Worm (Caenorhabditis elegans) whole organism, L3 larva: Measurements from ENCODE around the gene lido-17.

ENCODE experiments used
- R02D3.7 ChIP-seq: fragments of 150-350 bp; optimal IDR thresholded peaks from 2 replicates; lab custom pipeline; 2014; ENCODE audit warnings: missing biosample characterization, missing genetic modification characterization
- ZK546.5 ChIP-seq: sonication (generic microtip); optimal IDR thresholded peaks from 2 replicates; lab custom pipeline; 2017; ENCODE audit warnings: missing biosample characterization, missing genetic modification characterization
- ama-1 ChIP-seq: fragments of 150-350 bp; optimal IDR thresholded peaks from 2 replicates; lab custom pipeline; 2018
- ceh-16 ChIP-seq: sonication (generic microtip); optimal IDR thresholded peaks from 2 replicates; lab custom pipeline; 2017; ENCODE audit warnings: missing biosample characterization, missing genetic modification characterization
- ceh-28 ChIP-seq: fragments of 150-350 bp; optimal IDR thresholded peaks from 2 replicates; lab custom pipeline; 2014; ENCODE audit warnings: missing biosample characterization, missing genetic modification reagents, missing genetic modification characterization
- ceh-82 ChIP-seq: fragments of 150-350 bp; optimal IDR thresholded peaks from 2 replicates; lab custom pipeline; 2014; ENCODE audit warnings: missing biosample characterization, missing genetic modification characterization
- ceh-9 ChIP-seq: sonication (generic microtip); optimal IDR thresholded peaks from 2 replicates; lab custom pipeline; 2018; ENCODE audit warnings: missing biosample characterization, missing genetic modification characterization
- daf-12 ChIP-seq: fragments of 150-350 bp; optimal IDR thresholded peaks from 2 replicates; lab custom pipeline; 2014; ENCODE audit warnings: missing biosample characterization, missing genetic modification reagents, missing genetic modification characterization
- egl-27 ChIP-seq: sonication (generic microtip); optimal IDR thresholded peaks from 4 replicates; lab custom pipeline; 2017; ENCODE audit warnings: missing biosample characterization, missing genetic modification reagents, missing genetic modification characterization
- elt-1 ChIP-seq: fragments of 150-350 bp; optimal IDR thresholded peaks from 2 replicates; lab custom pipeline; 2014; ENCODE audit warnings: missing biosample characterization, missing genetic modification characterization
- elt-2 ChIP-seq: sonication (generic microtip); optimal IDR thresholded peaks from 2 replicates; lab custom pipeline; 2016; ENCODE audit warnings: missing genetic modification reagents, mild to moderate bottlenecking, missing genetic modification characterization, missing compliant biosample characterization
- elt-3 ChIP-seq, 3 experiments: fragments of 150-350 bp in 1 of 3; sonication (generic microtip) in 2 of 3; optimal IDR thresholded peaks; 2 replicates in 2 of 3; 4 replicates in 1 of 3; lab custom pipeline; 2014 to 2017; ENCODE audit warnings: missing biosample characterization in 3 of 3, missing genetic modification characterization in 3 of 3
- eor-1 ChIP-seq, 2 experiments: fragments of 150-350 bp; optimal IDR thresholded peaks; 2 replicates each; lab custom pipeline; 2014 to 2018; ENCODE audit warnings: missing biosample characterization in 2 of 2, missing genetic modification characterization in 2 of 2
- fkh-10 ChIP-seq: sonication (generic microtip); optimal IDR thresholded peaks from 2 replicates; lab custom pipeline; 2017; ENCODE audit warnings: missing biosample characterization, missing genetic modification reagents, missing genetic modification characterization
- fkh-2 ChIP-seq: fragments of 150-350 bp; optimal IDR thresholded peaks from 2 replicates; lab custom pipeline; 2014; ENCODE audit warnings: missing biosample characterization, missing genetic modification reagents, missing genetic modification characterization
- hmg-11 ChIP-seq: sonication (generic microtip); optimal IDR thresholded peaks from 2 replicates; lab custom pipeline; 2016; ENCODE audit warnings: missing genetic modification characterization, missing compliant biosample characterization
- jun-1 ChIP-seq: fragments of 150-350 bp; optimal IDR thresholded peaks from 2 replicates; lab custom pipeline; 2014; ENCODE audit warnings: missing biosample characterization, missing genetic modification reagents, missing genetic modification characterization
- lin-15B ChIP-seq: fragments of 150-350 bp; optimal IDR thresholded peaks from 2 replicates; lab custom pipeline; 2014; ENCODE audit warnings: missing biosample characterization, missing genetic modification characterization
- lin-39 ChIP-seq: fragments of 150-350 bp; optimal IDR thresholded peaks from 2 replicates; lab custom pipeline; 2018; ENCODE audit warnings: missing biosample characterization, missing genetic modification reagents, missing genetic modification characterization
- lsy-12 ChIP-seq: sonication (generic microtip); optimal IDR thresholded peaks from 2 replicates; lab custom pipeline; 2016; ENCODE audit warnings: mild to moderate bottlenecking, missing genetic modification characterization, missing compliant biosample characterization
- mdl-1 ChIP-seq: fragments of 150-350 bp; optimal IDR thresholded peaks from 2 replicates; lab custom pipeline; 2014; ENCODE audit warnings: missing biosample characterization, missing genetic modification characterization
- nfya-1 ChIP-seq: sonication (generic microtip); optimal IDR thresholded peaks from 2 replicates; lab custom pipeline; 2017; ENCODE audit warnings: missing genetic modification characterization, mild to moderate bottlenecking, missing compliant biosample characterization, antibody characterized with exemption, moderate library complexity; ENCODE audit not compliant: insufficient read depth
- nhr-12 ChIP-seq: fragments of 150-350 bp; optimal IDR thresholded peaks from 2 replicates; lab custom pipeline; 2014; ENCODE audit warnings: missing biosample characterization, missing genetic modification characterization
- nhr-23 ChIP-seq: fragments of 150-350 bp; optimal IDR thresholded peaks from 2 replicates; lab custom pipeline; 2014; ENCODE audit warnings: missing biosample characterization, missing genetic modification reagents, missing genetic modification characterization
- nhr-237 ChIP-seq: fragments of 150-350 bp; optimal IDR thresholded peaks from 2 replicates; lab custom pipeline; 2014; ENCODE audit warnings: missing biosample characterization, missing genetic modification characterization
- nhr-25 ChIP-seq: sonication (generic microtip); optimal IDR thresholded peaks from 2 replicates; lab custom pipeline; 2017; ENCODE audit warnings: missing biosample characterization, missing genetic modification characterization
- nhr-28 ChIP-seq: fragments of 150-350 bp; optimal IDR thresholded peaks from 2 replicates; lab custom pipeline; 2014; ENCODE audit warnings: missing biosample characterization, missing genetic modification characterization
- nhr-76 ChIP-seq: fragments of 150-350 bp; sonication (generic microtip); optimal IDR thresholded peaks from 5 replicates; lab custom pipeline; 2014; ENCODE audit warnings: missing biosample characterization, missing genetic modification characterization
- pha-4 ChIP-seq: fragments of 150-350 bp; optimal IDR thresholded peaks from 2 replicates; lab custom pipeline; 2014; ENCODE audit warnings: missing biosample characterization, missing genetic modification reagents, missing genetic modification characterization
- sea-2 ChIP-seq: fragments of 150-350 bp; sonication (generic microtip); optimal IDR thresholded peaks from 4 replicates; lab custom pipeline; 2014; ENCODE audit warnings: missing biosample characterization, missing genetic modification reagents, missing genetic modification characterization
- skn-1 ChIP-seq: fragments of 150-350 bp; optimal IDR thresholded peaks from 2 replicates; lab custom pipeline; 2014; ENCODE audit warnings: missing biosample characterization, missing genetic modification characterization
- snpc-4 ChIP-seq: fragments of 150-350 bp; optimal IDR thresholded peaks from 2 replicates; lab custom pipeline; 2014; ENCODE audit warnings: missing biosample characterization, missing genetic modification characterization
- unc-39 ChIP-seq: sonication (generic microtip); optimal IDR thresholded peaks from 4 replicates; lab custom pipeline; 2017; ENCODE audit warnings: missing biosample characterization, missing genetic modification characterization
- unc-62 ChIP-seq: fragments of 150-350 bp; sonication (generic microtip); optimal IDR thresholded peaks from 4 replicates; lab custom pipeline; 2014; ENCODE audit warnings: missing biosample characterization, missing genetic modification reagents, missing genetic modification characterization
- zag-1 ChIP-seq: fragments of 150-350 bp; optimal IDR thresholded peaks from 2 replicates; lab custom pipeline; 2014; ENCODE audit warnings: missing biosample characterization, missing genetic modification characterization
- ztf-11 ChIP-seq: fragments of 150-350 bp; optimal IDR thresholded peaks from 2 replicates; lab custom pipeline; 2014; ENCODE audit warnings: missing biosample characterization, missing genetic modification characterization
- ztf-4 ChIP-seq: fragments of 150-350 bp; optimal IDR thresholded peaks from 2 replicates; lab custom pipeline; 2014; ENCODE audit warnings: missing biosample characterization, missing genetic modification characterization

The lido-17 gene

DNA sequence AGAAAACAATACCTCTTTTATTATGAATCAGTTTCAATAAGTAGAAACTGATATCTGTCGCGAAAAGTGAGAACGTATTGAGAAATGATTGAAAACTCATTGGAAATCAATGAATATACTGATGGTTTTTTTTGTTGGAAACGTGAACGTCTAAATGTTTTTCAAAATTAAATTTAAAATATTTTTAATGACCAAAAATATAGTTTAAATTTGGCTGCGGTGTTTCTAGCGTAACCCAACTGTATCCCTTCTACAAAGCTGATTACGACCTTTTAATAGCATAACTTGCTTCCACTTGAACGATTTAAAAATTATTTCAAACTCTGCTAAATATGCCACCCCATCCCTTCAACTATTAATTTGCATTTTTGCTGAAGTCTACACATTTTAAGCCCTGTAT, 18.9 kb upstream of the lido-17 start, which contains the start of gene M176.9:
Gene M176.9, minus strand, starts transcription at position 101 of the 400 bp plus-strand sequence.
- no peak for TF ChIP-seq snpc-4 (tag; lab: Kevin White, UChicago)
- no peak for TF ChIP-seq lsy-12 (tag; lab: Kevin White, UChicago)
- TF ChIP-seq sea-2 (GFP tag; lab: Kevin White, UChicago), result no peak
- no peak for TF ChIP-seq eor-1 (tag; optimal IDR thresholded peaks at IDR 0.05; lab: Kevin White, UChicago)
- no peak for TF ChIP-seq nhr-237
- no peak for TF ChIP-seq lin-15B
- no peak for TF ChIP-seq unc-62 (GFP tag; lab: Kevin White, UChicago)
- TF ChIP-seq ztf-4, result no peak
- TF ChIP-seq R02D3.7, result no peak
- no peak for TF ChIP-seq zag-1 (tag; lab: Kevin White, UChicago)
- no peak for TF ChIP-seq jun-1
- TF ChIP-seq ZK546.5 (tag; lab: Kevin White, UChicago), result no peak
- TF ChIP-seq skn-1 (tag; lab: Kevin White, UChicago), result no peak
- TF ChIP-seq ceh-16 (tag; lab: Kevin White, UChicago), result no peak
- no peak for TF ChIP-seq nhr-12 (tag; lab: Kevin White, UChicago)
- TF ChIP-seq ceh-9 (tag; lab: Kevin White, UChicago), result no peak
- TF ChIP-seq lin-39 (tag; lab: Kevin White, UChicago), result no peak
- TF ChIP-seq nfya-1 (tag; lab: Kevin White, UChicago), result no peak
- TF ChIP-seq mdl-1 (tag; lab: Kevin White, UChicago), result no peak
- TF ChIP-seq hmg-11, result no peak

DNA sequence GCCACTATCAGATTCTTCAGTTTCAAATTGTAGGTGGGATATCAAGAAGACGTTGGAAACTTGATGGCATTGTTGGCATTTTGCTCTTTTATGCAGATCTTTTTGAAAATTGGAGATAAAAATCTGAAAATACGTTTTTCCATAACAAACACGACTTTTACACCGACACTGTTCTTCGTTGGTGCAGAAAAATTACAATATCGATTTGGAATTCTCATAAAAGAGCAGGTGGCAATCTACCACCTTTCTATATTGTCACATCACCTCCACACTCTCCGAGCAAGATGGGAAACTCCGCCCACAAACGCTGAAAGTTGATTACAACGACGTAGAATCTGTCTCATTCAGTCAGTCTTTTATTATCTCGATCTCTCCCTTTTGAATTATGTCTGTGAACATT, 14.8 kb upstream of the lido-17 start, which contains the start of gene arrd-2:
Gene arrd-2, plus strand, starts transcription at position 301 of the 400 bp plus-strand sequence.
- no peak for TF ChIP-seq ztf-11 (tag; lab: Kevin White, UChicago)
- no peak for TF ChIP-seq egl-27
- TF ChIP-seq snpc-4 (tag; lab: Kevin White, UChicago), result no peak
- no peak for TF ChIP-seq ceh-16 (tag; lab: Kevin White, UChicago)
- TF ChIP-seq jun-1, result no peak
- TF ChIP-seq fkh-10 (GFP tag; lab: Kevin White, UChicago), result no peak
- TF ChIP-seq fkh-2 (tag; lab: Kevin White, UChicago), result no peak
- TF ChIP-seq nhr-76 (tag; lab: Kevin White, UChicago), result no peak
- no peak for TF ChIP-seq unc-39 (tag; lab: Kevin White, UChicago)
- TF ChIP-seq ama-1, result no peak
- TF ChIP-seq zag-1 (tag; lab: Kevin White, UChicago), result no peak

ce11 chrII:9407020-9407419, 14.4 kb upstream of the lido-17 start, which contains the start of gene mpz-6:
Gene mpz-6, minus strand, starts transcription at chrII:9407120.
- no peak for TF ChIP-seq jun-1
- no peak for TF ChIP-seq elt-2 (tag; lab: Kevin White, UChicago)
- no peak for TF ChIP-seq daf-12
- no peak for TF ChIP-seq ZK546.5 (tag; lab: Kevin White, UChicago)
- no peak for TF ChIP-seq snpc-4 (tag; lab: Kevin White, UChicago)
- no peak for TF ChIP-seq elt-1
- no peak for TF ChIP-seq hmg-11

ce11 chrII:9403846-9404245, 11.2 kb upstream of the lido-17 start, which contains the start of gene Y51B9A.5:
Gene Y51B9A.5, plus strand, starts transcription at chrII:9404146.
- no peak for TF ChIP-seq ZK546.5 (tag; lab: Kevin White, UChicago)
- TF ChIP-seq egl-27, result no peak
- no peak for TF ChIP-seq nhr-25 (tag; lab: Kevin White, UChicago)
- TF ChIP-seq nhr-12 (tag; lab: Kevin White, UChicago), result no peak
- TF ChIP-seq nhr-28 (tag; lab: Kevin White, UChicago), result no peak
- no peak for TF ChIP-seq ztf-4
- TF ChIP-seq ceh-82 (tag; lab: Kevin White, UChicago), result no peak
- TF ChIP-seq sea-2 (GFP tag; lab: Kevin White, UChicago), result no peak
- TF ChIP-seq elt-3 (tag; optimal IDR thresholded peaks at IDR 0.05; lab: Kevin White, UChicago), result no peak
- no peak for TF ChIP-seq lin-39 (tag; lab: Kevin White, UChicago)
- TF ChIP-seq ceh-28, result no peak
- no peak for TF ChIP-seq R02D3.7
- no peak for TF ChIP-seq pha-4
- no peak for TF ChIP-seq snpc-4 (tag; lab: Kevin White, UChicago)
- no peak for TF ChIP-seq elt-1
- no peak for TF ChIP-seq ceh-16 (tag; lab: Kevin White, UChicago)
- no peak for TF ChIP-seq nhr-23
